Worm (Caenorhabditis elegans) whole organism, early embryonic: Measurements from ENCODE around the gene clec-45.

Experiments used
- B0310.2 ChIP-seq: sonication (generic microtip); optimal IDR thresholded peaks from 2 replicates; lab custom pipeline; 2016; ENCODE audit warnings: mild to moderate bottlenecking, missing genetic modification characterization, missing compliant biosample characterization
- F13C5.2 ChIP-seq: sonication (generic microtip); optimal IDR thresholded peaks from 2 replicates; lab custom pipeline; 2017; ENCODE audit warnings: mild to moderate bottlenecking, missing genetic modification characterization, inconsistent platforms, missing compliant biosample characterization
- aly-1 ChIP-seq: sonication (generic microtip); optimal IDR thresholded peaks from 2 replicates; lab custom pipeline; 2016; ENCODE audit warnings: missing genetic modification characterization, missing compliant biosample characterization
- ama-1 ChIP-seq: fragments of 150-350 bp; optimal IDR thresholded peaks from 2 replicates; lab custom pipeline; 2014
- ceh-13 ChIP-seq: fragments of 200-800 bp; sonication (Bioruptor generic); optimal IDR thresholded peaks from 2 replicates; lab custom pipeline; 2018; ENCODE audit warnings: mild to moderate bottlenecking, missing genetic modification characterization, missing compliant biosample characterization
- ceh-36 ChIP-seq: sonication (generic microtip); optimal IDR thresholded peaks from 2 replicates; lab custom pipeline; 2016; ENCODE audit warnings: missing genetic modification characterization, inconsistent platforms, missing compliant biosample characterization
- ets-7 ChIP-seq: sonication (generic microtip); optimal IDR thresholded peaks from 2 replicates; lab custom pipeline; 2016; ENCODE audit warnings: missing genotype, missing genetic modification characterization, missing compliant biosample characterization
- flt-1 ChIP-seq: fragments of 200-800 bp; sonication (Bioruptor generic); IDR thresholded peaks from 2 replicates; pipeline ENCODE4 v1.3.6; 2022; ENCODE audit warnings: missing genetic modification characterization, missing compliant biosample characterization
- hmbx-1 ChIP-seq: sonication (generic microtip); optimal IDR thresholded peaks from 2 replicates; lab custom pipeline; 2016; ENCODE audit warnings: mild to moderate bottlenecking, missing genetic modification characterization, missing compliant biosample characterization
- hmg-4 ChIP-seq: fragments of 200-800 bp; sonication (Bioruptor generic); optimal IDR thresholded peaks from 2 replicates; lab custom pipeline; 2018; ENCODE audit warnings: mild to moderate bottlenecking, missing genetic modification characterization, missing compliant biosample characterization
- hnd-1 ChIP-seq: sonication (generic microtip); optimal IDR thresholded peaks from 2 replicates; lab custom pipeline; 2016; ENCODE audit warnings: missing genetic modification characterization, missing compliant biosample characterization
- pes-1 ChIP-seq: fragments of 200-800 bp; sonication (Bioruptor generic); IDR thresholded peaks from 2 replicates; pipeline ENCODE4 v1.3.6; 2022; ENCODE audit warnings: missing genetic modification reagents, missing genetic modification characterization, missing compliant biosample characterization
- scrt-1 ChIP-seq: fragments of 200-800 bp; sonication (Bioruptor generic); IDR thresholded peaks from 2 replicates; pipeline ENCODE4 v1.3.6; 2022; ENCODE audit warnings: missing genetic modification characterization, missing compliant biosample characterization
- sea-1 ChIP-seq: fragments of 200-800 bp; sonication (Bioruptor generic); conservative IDR thresholded peaks from 2 replicates; pipeline ENCODE4 v1.3.6; 2022; ENCODE audit warnings: missing genetic modification characterization, missing compliant biosample characterization
- tbx-11 ChIP-seq: fragments of 200-800 bp; sonication (Bioruptor generic); IDR thresholded peaks from 2 replicates; pipeline ENCODE4 v1.3.6; 2022; ENCODE audit warnings: missing genetic modification characterization, missing compliant biosample characterization
- tbx-37 ChIP-seq: fragments of 200-800 bp; sonication (Bioruptor generic); conservative IDR thresholded peaks from 2 replicates; pipeline ENCODE4 v1.3.6; 2022; ENCODE audit warnings: missing genetic modification reagents, missing genetic modification characterization, missing compliant biosample characterization
- tra-4 ChIP-seq: sonication (generic microtip); optimal IDR thresholded peaks from 2 replicates; lab custom pipeline; 2017; ENCODE audit warnings: missing genetic modification characterization, missing compliant biosample characterization

Gene clec-45

DNA sequence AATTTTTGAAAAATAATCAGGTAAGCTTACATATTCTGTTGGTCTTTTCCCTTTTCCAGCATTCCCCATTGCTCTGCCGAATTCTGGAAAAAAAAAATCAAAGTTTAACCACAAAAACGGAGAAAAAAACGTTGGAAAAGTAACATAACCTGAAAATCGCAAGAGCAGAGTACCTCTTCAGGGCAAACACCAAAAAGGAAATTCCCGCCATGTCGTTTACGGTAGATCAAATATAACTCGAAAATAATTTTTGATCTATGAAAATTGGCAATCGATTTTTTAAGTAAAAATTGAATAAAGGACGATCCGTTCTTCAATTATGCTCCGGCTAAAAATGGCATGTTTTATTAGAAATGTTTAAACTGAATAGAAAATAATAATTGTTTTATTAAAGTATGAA, 34.5 kb upstream of the clec-45 start, which contains the start of gene C50E3.11:
Gene C50E3.11, minus strand, starts transcription at position 83 of the 400 bp plus-strand sequence.
- TF ChIP-seq pes-1 (no peak), ceh-36 (tag; lab: Kevin White, UChicago) (no peak), ets-7 (tag; lab: Kevin White, UChicago) (no peak), hnd-1 (tag; lab: Kevin White, UChicago) (no peak), tra-4 (tag; lab: Kevin White, UChicago) (no peak), F13C5.2 (tag; lab: Kevin White, UChicago) (no peak), hmg-4 (GFP tag; lab: Kevin White, UChicago) (no peak), ceh-13 (GFP tag; lab: Kevin White, UChicago) (no peak)

DNA sequence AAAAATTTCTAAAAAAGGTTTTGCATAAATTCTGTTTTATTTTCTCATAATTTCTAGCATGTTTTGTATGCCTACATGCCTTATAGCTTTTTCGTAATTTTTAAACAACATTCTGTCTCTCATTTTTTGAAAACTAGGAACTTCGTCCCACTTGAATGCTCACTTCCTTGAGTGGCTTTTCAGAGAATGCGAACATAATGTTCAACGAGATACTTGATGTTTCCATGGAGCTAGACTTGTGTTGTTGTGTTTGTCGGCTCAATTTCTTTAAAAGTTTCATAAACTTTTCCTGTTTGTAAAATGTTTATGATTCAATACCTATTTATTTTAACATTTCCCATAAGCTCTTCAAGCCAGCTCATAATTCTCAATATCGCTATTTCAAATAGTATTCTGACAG, 33.0 kb upstream of the clec-45 start, which contains the start of gene clec-213:
Gene clec-213, plus strand, starts transcription at position 301 of the 400 bp plus-strand sequence.
- no peak for TF ChIP-seq hnd-1 (tag; lab: Kevin White, UChicago)
- no peak for TF ChIP-seq tbx-37 (GFP tag; lab: Robert Waterston, UW)
- no peak for TF ChIP-seq hmbx-1 (tag; lab: Kevin White, UChicago)
- TF ChIP-seq aly-1: no peak
- no peak for TF ChIP-seq ceh-36 (tag; lab: Kevin White, UChicago)
- no peak for TF ChIP-seq F13C5.2 (tag; lab: Kevin White, UChicago)
- no peak for TF ChIP-seq ama-1 (lab: Kevin White, UChicago)
- TF ChIP-seq hmg-4 (GFP tag; lab: Kevin White, UChicago): no peak
- TF ChIP-seq tra-4 (tag; lab: Kevin White, UChicago): no peak
- no peak for TF ChIP-seq ceh-13 (GFP tag; lab: Kevin White, UChicago)
- TF ChIP-seq flt-1 (GFP tag; lab: Robert Waterston, UW): no peak
- no peak for TF ChIP-seq scrt-1 (GFP tag; lab: Robert Waterston, UW)
- TF ChIP-seq ets-7 (tag; lab: Kevin White, UChicago): no peak
- TF ChIP-seq tbx-11 (GFP tag; lab: Robert Waterston, UW): no peak
- no peak for TF ChIP-seq sea-1 (GFP tag; lab: Robert Waterston, UW)
- TF ChIP-seq pes-1: no peak
- TF ChIP-seq B0310.2: no peak

DNA sequence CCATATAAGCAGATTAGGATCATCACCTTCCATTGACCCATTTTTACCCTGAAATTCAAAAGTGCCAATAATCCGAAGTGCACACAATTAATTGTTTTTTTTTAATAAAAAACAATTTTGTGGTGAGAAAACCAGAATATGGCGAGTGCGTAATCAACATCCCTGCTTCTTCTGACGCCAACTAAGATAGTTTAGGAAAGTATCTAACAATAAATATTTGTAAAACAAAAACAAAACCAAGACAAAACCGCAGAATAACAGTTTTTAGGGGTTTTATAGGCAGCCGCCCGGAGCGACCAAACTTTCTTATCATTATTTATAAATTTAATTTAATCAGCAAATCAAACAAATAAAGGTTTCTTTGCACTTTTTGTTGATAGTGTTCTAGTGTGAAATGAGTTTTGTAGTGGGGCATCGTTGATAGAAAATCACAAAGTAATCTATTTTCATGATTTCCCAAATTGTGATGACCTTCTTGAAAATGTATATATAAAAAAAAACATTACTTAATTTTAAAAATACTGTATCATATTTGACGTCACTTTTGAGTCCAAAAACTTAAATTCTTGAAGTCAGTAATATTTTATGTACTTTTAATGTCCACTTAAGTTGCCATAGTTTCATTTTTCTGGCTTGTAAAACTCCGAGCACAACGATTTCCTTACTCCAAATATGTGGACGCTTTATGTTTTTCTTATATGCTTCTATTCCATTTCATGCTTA, 28.0 kb upstream of the clec-45 start, which contains the start of the genes folt-3 and clec-214:
Gene folt-3, minus strand, starts transcription at position 51 of the 723 bp plus-strand sequence.
Gene clec-214, plus strand, starts transcription at position 673 of the 723 bp plus-strand sequence.
- TF ChIP-seq tbx-37 (GFP tag; lab: Robert Waterston, UW) (no peak), ama-1 (lab: Kevin White, UChicago) (no peak), B0310.2 (no peak), aly-1 (no peak), hmbx-1 (tag; lab: Kevin White, UChicago) (no peak), ceh-36 (tag; lab: Kevin White, UChicago) (no peak)

DNA sequence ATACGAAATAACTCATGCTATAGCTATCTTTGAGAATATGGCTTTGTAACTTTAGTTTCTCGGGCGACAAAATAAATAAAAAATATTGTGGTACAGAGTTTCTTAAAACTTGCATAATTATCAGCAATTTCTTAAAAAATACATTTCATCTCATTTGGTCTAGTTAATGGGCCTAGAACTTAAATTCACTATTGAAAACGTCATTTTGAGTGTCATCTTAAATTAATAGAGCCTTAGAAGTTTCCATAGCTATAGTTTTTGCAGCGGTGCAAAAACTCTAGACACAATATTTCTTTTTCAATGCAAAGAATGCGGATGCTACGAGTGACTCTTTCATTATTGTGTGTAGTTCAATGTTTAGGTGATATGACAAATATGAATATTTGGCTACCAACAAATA, 25.9 kb upstream of the clec-45 start, which contains the start of gene clec-215:
Gene clec-215, plus strand, starts transcription at position 301 of the 400 bp plus-strand sequence.
- TF ChIP-seq hnd-1 (tag; lab: Kevin White, UChicago) (no peak), ceh-36 (tag; lab: Kevin White, UChicago) (no peak), ama-1 (lab: Kevin White, UChicago) (no peak), aly-1 (no peak), flt-1 (GFP tag; lab: Robert Waterston, UW) (no peak), scrt-1 (GFP tag; lab: Robert Waterston, UW) (no peak), tbx-37 (GFP tag; lab: Robert Waterston, UW) (no peak), tra-4 (tag; lab: Kevin White, UChicago) (no peak), hmbx-1 (tag; lab: Kevin White, UChicago) (no peak)

DNA sequence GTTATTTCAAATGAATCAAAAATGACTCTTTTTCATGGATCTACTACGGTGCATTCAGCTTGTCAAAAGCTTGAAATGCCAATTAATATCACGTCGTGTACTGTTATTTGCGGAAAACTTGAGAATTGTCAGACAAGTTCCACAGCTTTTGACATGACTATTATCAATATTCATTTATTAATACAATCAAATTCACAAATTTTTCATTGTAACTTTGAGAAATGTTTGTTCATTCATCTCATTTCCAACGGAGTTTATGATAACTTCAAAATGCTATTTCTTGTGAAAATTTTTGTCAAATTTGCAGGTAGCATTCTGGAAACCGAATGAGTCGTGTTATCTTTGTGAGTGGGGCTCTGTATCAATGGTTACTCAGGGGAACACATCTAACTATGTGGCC, 19.8 kb upstream of the clec-45 start, which contains the start of gene C50E3.15:
Gene C50E3.15, plus strand, starts transcription at position 301 of the 400 bp plus-strand sequence.
- no peak for TF ChIP-seq ceh-13 (GFP tag; lab: Kevin White, UChicago)
- TF ChIP-seq scrt-1 (GFP tag; lab: Robert Waterston, UW): no peak
- no peak for TF ChIP-seq hmbx-1 (tag; lab: Kevin White, UChicago)
- no peak for TF ChIP-seq ets-7 (tag; lab: Kevin White, UChicago)
- TF ChIP-seq flt-1 (GFP tag; lab: Robert Waterston, UW): no peak
- no peak for TF ChIP-seq B0310.2
- no peak for TF ChIP-seq tbx-11 (GFP tag; lab: Robert Waterston, UW)
- no peak for TF ChIP-seq sea-1 (GFP tag; lab: Robert Waterston, UW)
- TF ChIP-seq ceh-36 (tag; lab: Kevin White, UChicago): no peak

DNA sequence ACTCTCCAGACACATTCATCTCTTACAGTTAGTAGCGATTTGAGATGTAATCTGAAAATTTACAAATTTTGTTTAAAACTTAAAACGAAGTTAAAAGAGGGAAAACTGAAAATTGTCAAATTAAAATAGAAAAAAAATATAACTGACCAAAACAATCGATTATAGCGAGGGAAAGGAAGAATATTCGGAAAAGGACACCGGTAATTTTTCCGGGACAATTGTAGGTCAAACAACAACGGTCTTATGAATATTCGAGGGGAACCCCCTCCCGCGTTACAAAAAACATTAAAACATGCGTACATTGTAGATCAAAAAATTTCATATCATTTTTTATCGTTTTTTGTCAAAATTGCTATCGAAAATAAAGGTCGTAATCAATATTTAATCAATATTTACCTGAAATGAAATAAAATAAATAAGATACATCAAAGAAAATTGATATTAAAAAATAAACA, 15.9 kb upstream of the clec-45 start, which contains the start of gene C50E3.12:
Gene C50E3.12, minus strand, starts transcription at position 51 of the 455 bp plus-strand sequence.
- TF ChIP-seq aly-1 (no peak), scrt-1 (GFP tag; lab: Robert Waterston, UW) (no peak)

DNA sequence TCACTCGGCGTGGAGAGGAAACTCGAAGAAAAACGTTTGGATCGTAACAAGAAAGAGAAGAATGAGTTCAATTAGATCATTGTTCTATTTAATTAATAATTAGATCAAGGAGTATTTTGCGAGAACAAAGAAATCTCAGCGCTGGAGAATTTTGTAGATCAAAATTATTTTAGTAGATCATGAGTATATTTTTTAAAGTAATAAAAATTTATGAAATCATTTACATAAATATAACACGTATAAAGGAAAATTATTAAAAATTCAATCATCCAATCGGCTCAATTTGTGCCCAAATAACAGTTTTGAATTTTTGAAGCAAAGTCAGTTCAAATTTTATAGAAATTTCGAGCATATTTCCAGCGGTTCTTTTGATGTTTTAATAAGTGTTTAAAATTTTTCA, 13.7 kb upstream of the clec-45 start, which contains the start of gene C50E3.13:
Gene C50E3.13, minus strand, starts transcription at position 101 of the 400 bp plus-strand sequence.
- TF ChIP-seq tbx-11 (GFP tag; lab: Robert Waterston, UW): no peak
- TF ChIP-seq hmg-4 (GFP tag; lab: Kevin White, UChicago): no peak
- TF ChIP-seq hnd-1 (tag; lab: Kevin White, UChicago): no peak
- no peak for TF ChIP-seq tbx-37 (GFP tag; lab: Robert Waterston, UW)
- no peak for TF ChIP-seq scrt-1 (GFP tag; lab: Robert Waterston, UW)
- TF ChIP-seq tra-4 (tag; lab: Kevin White, UChicago): no peak
- TF ChIP-seq ama-1 (lab: Kevin White, UChicago): no peak
- TF ChIP-seq aly-1: no peak
- TF ChIP-seq B0310.2: no peak
- no peak for TF ChIP-seq pes-1
- TF ChIP-seq ceh-13 (GFP tag; lab: Kevin White, UChicago): no peak
- TF ChIP-seq flt-1 (GFP tag; lab: Robert Waterston, UW): no peak
- no peak for TF ChIP-seq F13C5.2 (tag; lab: Kevin White, UChicago)
- TF ChIP-seq sea-1 (GFP tag; lab: Robert Waterston, UW): no peak
- TF ChIP-seq ceh-36 (tag; lab: Kevin White, UChicago): no peak
- no peak for TF ChIP-seq ets-7 (tag; lab: Kevin White, UChicago)
- no peak for TF ChIP-seq hmbx-1 (tag; lab: Kevin White, UChicago)
